Worm (Caenorhabditis elegans): ENCODE measurements around the gene prx-1.

ce11 chrX:14359571-14359970 is 45.8 kb downstream of the prx-1 start:
- no peak for TF ChIP-seq ama-1 (optimal IDR thresholded peaks at IDR 0.05)
- TF ChIP-seq hnd-1 (tag; optimal IDR thresholded peaks at IDR 0.05) = no peak

All from whole organism, early embryonic.